Worm (Caenorhabditis elegans): Measurements from ENCODE around the gene F46C3.7.

Gene F46C3.7

DNA sequence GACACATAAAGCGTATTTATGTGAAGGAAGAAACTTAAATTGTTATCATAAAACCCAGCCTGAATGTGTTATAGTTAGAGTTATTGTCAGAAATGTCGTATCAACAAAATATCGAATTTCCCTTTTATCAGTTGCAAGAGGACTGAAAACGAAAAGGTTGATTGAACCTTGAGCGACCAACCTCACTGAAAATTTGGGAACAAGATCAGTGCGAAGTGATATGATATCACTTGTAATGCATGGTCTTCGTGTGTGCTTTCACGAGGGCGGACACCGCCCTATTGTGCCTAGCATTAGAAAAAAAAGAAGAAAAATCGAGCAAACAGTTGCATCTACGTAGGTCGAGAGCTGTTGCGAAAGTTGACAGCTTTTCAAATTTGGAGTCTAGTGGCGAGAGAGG lies 7.9 kb downstream of the F46C3.7 start:
- TF ChIP-seq ets-5 (GFP tag; IDR thresholded peaks at IDR 0.05) (no peak), elt-2 (tag; optimal IDR thresholded peaks at IDR 0.05) (peak; percentile 93), alr-1 (tag; optimal IDR thresholded peaks at IDR 0.05; ENCODE audit: borderline replicate concordance) (no peak), fkh-8 (tag; optimal IDR thresholded peaks at IDR 0.05) (no peak), ceh-90 (tag; optimal IDR thresholded peaks at IDR 0.05) (no peak), lin-14 (GFP tag; optimal IDR thresholded peaks at IDR 0.05) (peak; percentile 16), nhr-71 (tag; optimal IDR thresholded peaks at IDR 0.05) (peak; percentile 4)

DNA sequence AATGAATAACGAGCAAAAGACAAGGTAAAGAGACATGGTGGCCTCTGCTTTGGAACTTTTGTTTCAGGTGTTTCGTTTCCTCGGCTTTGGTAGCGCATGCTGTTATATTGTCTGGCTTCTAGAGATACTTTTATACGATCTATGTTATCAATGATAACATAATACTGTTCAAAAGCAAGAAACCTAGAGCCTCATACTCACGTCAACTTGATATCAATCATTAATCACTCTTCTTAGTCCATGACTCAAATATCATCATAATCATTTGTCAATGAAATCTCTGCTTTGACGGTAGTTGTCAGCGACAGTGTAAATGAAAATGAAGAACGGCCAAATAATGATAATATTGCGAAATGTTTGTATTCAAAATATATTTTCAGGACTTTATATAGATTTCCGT lies 10.4 kb downstream of the F46C3.7 start:
- peak; percentile 32 for TF ChIP-seq blmp-1 (tag; optimal IDR thresholded peaks at IDR 0.05)
- TF ChIP-seq lin-14 (GFP tag; optimal IDR thresholded peaks at IDR 0.05) = peak; percentile 30
- TF ChIP-seq nhr-77 (tag; optimal IDR thresholded peaks at IDR 0.05) = no peak
- peak in 3 of 6 experiments; percentile 1 to 28 (median 17) for TF ChIP-seq elt-3 (tag; optimal IDR thresholded peaks at IDR 0.05)
- TF ChIP-seq nhr-19 (GFP tag; conservative IDR thresholded peaks at IDR 0.05) = no peak
- TF ChIP-seq hlh-4 (tag; optimal IDR thresholded peaks at IDR 0.05) = no peak
- TF ChIP-seq nhr-20 (tag; optimal IDR thresholded peaks at IDR 0.05) = peak; percentile 6
- no peak for TF ChIP-seq tbx-2 (tag; optimal IDR thresholded peaks at IDR 0.05)
- TF ChIP-seq lin-39 (tag; optimal IDR thresholded peaks at IDR 0.05) = no peak
- TF ChIP-seq nhr-237 (tag; optimal IDR thresholded peaks at IDR 0.05) = no peak
- TF ChIP-seq skn-1 (tag; optimal IDR thresholded peaks at IDR 0.05) = no peak
- TF ChIP-seq ceh-88 (GFP tag; IDR thresholded peaks at IDR 0.05) = no peak
- no peak for TF ChIP-seq alr-1 (tag; optimal IDR thresholded peaks at IDR 0.05; ENCODE audit: borderline replicate concordance)
- TF ChIP-seq unc-30 (tag; optimal IDR thresholded peaks at IDR 0.05) = no peak
- TF ChIP-seq F16B12.6 (tag; optimal IDR thresholded peaks at IDR 0.05) = no peak
- no peak for TF ChIP-seq nhr-47 (tag; optimal IDR thresholded peaks at IDR 0.05)
- TF ChIP-seq fos-1 (tag; optimal IDR thresholded peaks at IDR 0.05) = no peak
- TF ChIP-seq Y116A8C.19 (tag; optimal IDR thresholded peaks at IDR 0.05; ENCODE audit: borderline replicate concordance) = no peak
- no peak for TF ChIP-seq pax-3 (tag; optimal IDR thresholded peaks at IDR 0.05)

DNA sequence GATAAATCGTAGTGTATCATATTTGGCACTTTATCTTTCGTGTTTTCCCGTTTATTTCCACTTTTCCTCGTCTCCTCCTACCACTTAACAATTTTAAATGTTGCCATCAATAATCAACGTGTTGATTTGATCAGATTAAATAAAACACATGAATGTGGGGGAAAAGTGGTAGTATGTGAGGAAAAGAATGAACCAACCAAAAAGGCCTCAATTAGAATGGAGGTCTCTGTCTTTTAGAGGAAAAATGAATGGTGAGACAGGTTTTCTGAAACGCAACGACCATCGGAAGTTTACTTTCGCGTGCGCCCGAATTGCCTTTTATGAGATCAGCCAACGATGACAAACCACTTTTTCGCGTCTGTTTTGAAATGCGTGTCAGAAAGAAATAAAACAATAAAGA lies 12.5 kb downstream of the F46C3.7 start:
- TF ChIP-seq lin-15B (tag; optimal IDR thresholded peaks at IDR 0.05) (no peak), blmp-1 (tag; optimal IDR thresholded peaks at IDR 0.05) (peak; percentile 11), lin-14 (GFP tag; optimal IDR thresholded peaks at IDR 0.05) (peak; percentile 41), pax-3 (tag; optimal IDR thresholded peaks at IDR 0.05) (no peak), lin-13 (GFP tag; optimal IDR thresholded peaks at IDR 0.05) (no peak), F16B12.6 (tag; optimal IDR thresholded peaks at IDR 0.05) (no peak), nhr-84 (tag; optimal IDR thresholded peaks at IDR 0.05) (no peak), nhr-85 (tag) (peak; percentile 69), lsy-2 (tag; optimal IDR thresholded peaks at IDR 0.05) (no peak), elt-3 (tag; optimal IDR thresholded peaks at IDR 0.05) (no peak)

DNA sequence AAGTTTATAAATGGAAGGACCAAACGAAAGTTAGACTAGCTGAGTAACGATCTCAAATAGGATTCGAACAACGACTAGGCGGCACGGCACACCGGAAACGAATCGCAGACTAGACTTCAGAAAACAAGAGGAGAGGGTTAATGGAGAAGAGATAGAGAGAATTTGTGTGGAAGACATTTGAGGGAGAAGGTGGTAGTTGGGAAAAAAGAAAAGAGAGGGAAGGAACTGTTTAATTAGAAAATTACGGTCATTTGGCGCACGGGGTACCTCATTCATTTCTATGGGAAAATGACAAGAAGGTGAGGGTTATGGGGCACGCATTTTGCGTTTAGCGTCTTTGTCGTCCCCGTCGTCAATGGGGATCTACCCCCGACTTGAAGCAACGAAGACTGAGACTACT lies 14.4 kb downstream of the F46C3.7 start, which contains the start of gene F48C5.2:
TSS of gene F48C5.2 (minus strand) at position 101 of the 400 bp plus-strand sequence.
- TF ChIP-seq ama-1 (optimal IDR thresholded peaks at IDR 0.05) (no peak), vab-15 (tag; optimal IDR thresholded peaks at IDR 0.05) (no peak), nhr-11 (tag; optimal IDR thresholded peaks at IDR 0.05) (no peak), blmp-1 (tag; optimal IDR thresholded peaks at IDR 0.05) (peak; percentile 43), aly-2 (tag; optimal IDR thresholded peaks at IDR 0.05) (no peak), efl-3 (GFP tag; optimal IDR thresholded peaks at IDR 0.05) (no peak), hpl-2 (GFP tag; optimal IDR thresholded peaks at IDR 0.05) (no peak), lin-14 (GFP tag; optimal IDR thresholded peaks at IDR 0.05) (peak; percentile 30), egl-27 (tag; optimal IDR thresholded peaks at IDR 0.05) (no peak), efl-1 (optimal IDR thresholded peaks at IDR 0.05) (no peak), efl-1 (GFP tag; optimal IDR thresholded peaks at IDR 0.05 in 1 of 2) (no peak), C16A3.4 (tag; optimal IDR thresholded peaks at IDR 0.05) (no peak), ces-1 (GFP tag; optimal IDR thresholded peaks at IDR 0.05) (no peak)

Data from whole organism, L1 larva.